Worm (Caenorhabditis elegans) whole organism, L4/young adult: Measurements from ENCODE around the gene Y39A3B.7.

Experiments used
- W03F9.2 ChIP-seq: fragments of 150-350 bp; optimal IDR thresholded peaks from 2 replicates; lab custom pipeline; 2014; ENCODE audit warnings: missing biosample characterization, missing genetic modification characterization
- dao-5 ChIP-seq: sonication (generic microtip); optimal IDR thresholded peaks from 2 replicates; lab custom pipeline; 2016; ENCODE audit warnings: missing genotype, missing genetic modification characterization, moderate library complexity, missing compliant biosample characterization
- him-1 ChIP-seq: sonication (generic microtip); optimal IDR thresholded peaks from 2 replicates; lab custom pipeline; 2016; ENCODE audit warnings: missing genotype, missing genetic modification reagents, missing genetic modification characterization, missing compliant biosample characterization

DNA sequence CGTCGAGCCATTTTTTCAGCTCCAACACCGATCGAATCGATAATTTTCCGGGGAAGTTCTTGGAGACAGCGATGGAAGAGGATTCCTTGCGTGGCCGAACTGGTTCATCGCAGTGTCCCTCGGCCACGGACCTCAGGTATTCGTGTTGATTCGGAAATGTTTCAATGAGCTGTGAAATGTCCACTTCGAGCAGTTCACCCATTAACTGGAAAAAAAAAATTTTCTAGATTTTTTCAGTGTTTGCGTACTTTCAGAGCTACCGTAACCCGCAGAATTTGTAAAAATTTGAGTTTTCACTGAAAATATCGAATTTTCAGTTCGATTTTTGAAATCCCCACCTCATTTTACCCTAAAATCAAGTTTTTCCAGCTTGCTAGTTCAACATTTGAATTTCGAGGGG is 36.9 kb downstream of the Y39A3B.7 start:
- TF ChIP-seq dao-5 (no peak), him-1 (tag; lab: Kevin White, UChicago) (no peak), W03F9.2 (tag; lab: Kevin White, UChicago) (no peak)
